Worm (Caenorhabditis elegans): ENCODE data around the gene srw-77.
A peak's percentile ranks its signal among the peaks of the same experiment; 100 is the strongest.

DNA sequence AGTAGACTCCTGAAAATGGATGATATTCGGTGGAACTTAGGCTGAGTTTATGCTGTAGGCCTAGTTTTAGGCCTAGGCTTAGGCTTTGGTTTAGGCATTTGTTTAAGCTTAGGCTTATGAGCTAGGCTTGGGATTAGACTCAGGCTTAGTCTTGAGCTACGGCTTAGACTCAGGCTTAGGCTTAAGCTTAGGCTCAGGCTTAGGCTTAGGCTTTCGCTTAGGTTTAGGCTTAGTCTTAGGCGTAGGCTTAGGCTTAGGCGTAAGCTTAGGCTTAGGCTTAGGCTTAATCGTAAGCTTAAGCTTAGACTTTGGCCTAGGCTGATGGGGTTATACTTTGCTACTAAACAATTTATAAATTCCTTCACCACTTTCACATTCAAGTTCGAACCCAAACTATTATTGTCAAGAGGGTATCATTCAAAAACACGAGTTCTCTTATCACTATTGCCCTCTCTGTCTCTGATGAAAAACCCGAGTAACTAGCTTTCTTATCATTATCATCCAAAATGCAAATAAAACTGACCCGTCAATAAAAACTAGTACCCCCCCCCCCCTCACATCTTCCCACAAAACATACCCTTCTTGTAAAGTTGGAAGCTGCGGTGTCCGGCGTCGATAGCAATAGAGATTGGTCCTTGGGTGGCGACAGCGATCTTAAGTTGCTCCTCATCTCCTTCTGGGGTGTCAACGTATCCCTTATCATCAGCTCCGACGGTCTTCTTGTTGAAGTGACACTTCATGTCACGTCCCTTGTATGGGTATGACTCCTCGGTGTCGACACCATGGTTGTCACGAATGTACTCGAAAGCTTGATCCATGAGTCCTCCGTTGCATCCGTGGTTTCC is 50.3 kb downstream of the srw-77 start:
- TF ChIP-seq unc-62 (GFP tag; optimal IDR thresholded peaks at IDR 0.05) (no peak), C34F6.9 (tag; optimal IDR thresholded peaks at IDR 0.05) (no peak), lin-11 (tag; optimal IDR thresholded peaks at IDR 0.05) (no peak), ztf-11 (tag; optimal IDR thresholded peaks at IDR 0.05) (no peak), F13H6.1 (tag; optimal IDR thresholded peaks at IDR 0.05) (no peak), ZK546.5 (tag; optimal IDR thresholded peaks at IDR 0.05) (no peak), elt-3 (tag; optimal IDR thresholded peaks at IDR 0.05) (no peak), nhr-237 (tag; optimal IDR thresholded peaks at IDR 0.05) (no peak), lin-13 (GFP tag; optimal IDR thresholded peaks at IDR 0.05) (no peak), alr-1 (tag; optimal IDR thresholded peaks at IDR 0.05) (no peak), mdl-1 (tag; optimal IDR thresholded peaks at IDR 0.05) (no peak), ama-1 (optimal IDR thresholded peaks at IDR 0.05) (peak; percentile 26), gmeb-1 (tag; optimal IDR thresholded peaks at IDR 0.05) (peak; percentile 47), nhr-25 (tag; optimal IDR thresholded peaks at IDR 0.05) (no peak)

Data from whole organism, L2 larva.